Worm (Caenorhabditis elegans): ENCODE data around the gene pcdr-1.
A peak's percentile ranks its signal among the peaks of the same experiment; 100 is the strongest.

DNA sequence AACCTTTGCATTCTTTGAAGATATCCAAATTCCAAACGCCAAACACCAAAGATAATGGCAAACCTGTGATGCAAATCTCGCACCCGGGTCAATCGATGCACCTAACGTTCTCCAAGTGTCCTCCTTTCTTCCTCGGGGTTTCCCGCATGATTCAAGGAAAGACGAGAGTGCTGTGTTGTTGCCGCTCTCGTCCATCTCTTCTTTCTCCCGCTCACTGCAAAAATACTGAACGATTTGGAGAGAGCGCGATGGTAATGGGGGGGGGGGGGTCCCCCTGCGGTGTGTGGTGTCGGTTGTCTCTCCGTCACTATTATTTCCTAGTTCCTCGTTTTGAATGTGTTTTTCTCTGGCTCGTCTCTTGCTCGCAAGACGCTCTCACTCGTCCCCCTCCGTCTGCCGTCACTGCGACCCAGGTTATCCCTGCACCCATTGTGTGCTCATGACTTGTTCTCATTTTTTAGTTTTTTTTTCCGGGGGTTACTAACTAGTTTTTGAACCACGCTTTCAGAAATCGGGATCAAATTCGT is 40.9 kb downstream of the pcdr-1 start:
- TF ChIP-seq him-1 (tag; optimal IDR thresholded peaks at IDR 0.05) (peak; percentile 39), dao-5 (tag; optimal IDR thresholded peaks at IDR 0.05) (no peak), W03F9.2 (tag; optimal IDR thresholded peaks at IDR 0.05) (no peak)
